Fruit fly (Drosophila melanogaster): ENCODE measurements around the gene Dpy-30L2.

Gene Dpy-30L2

DNA sequence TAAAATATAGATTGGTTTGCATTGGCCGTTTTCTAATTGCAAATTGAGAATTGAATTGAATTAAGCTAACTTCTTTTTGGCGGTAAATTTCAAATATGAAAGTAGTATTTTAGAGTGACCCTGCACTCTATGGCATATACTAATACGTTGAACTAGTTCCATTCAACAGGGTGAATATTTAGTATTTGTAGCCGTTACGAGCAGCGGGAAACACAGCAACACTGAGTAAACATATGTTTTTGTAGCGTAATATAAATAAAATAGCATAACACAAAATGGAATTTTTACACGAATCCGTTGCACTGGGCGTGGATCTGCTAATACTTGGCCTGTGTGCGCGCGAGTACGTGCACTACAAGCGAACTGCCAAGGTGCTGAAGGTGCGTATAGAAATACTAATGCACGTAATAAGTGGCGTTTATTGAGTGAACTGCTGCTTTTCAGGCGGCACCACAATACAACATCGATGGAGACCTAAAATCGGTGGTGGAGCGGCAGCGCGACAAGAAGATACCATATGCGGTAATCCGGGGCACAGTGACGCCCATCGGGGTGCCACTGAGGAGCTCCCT lies 26.2 kb downstream of the Dpy-30L2 start, which contains the start of gene Mul1 (continued):
- TF ChIP-seq pb (GFP tag; optimal IDR thresholded peaks at IDR 0.05), result no peak
- TF ChIP-seq hbn (GFP tag; IDR thresholded peaks at IDR 0.05; ENCODE audit: partially characterized antibody), result 0 out of 2 replicates have a peak, but pooled peaks have one; percentile 17
- TF ChIP-seq Hr78 (GFP tag; optimal IDR thresholded peaks at IDR 0.05), result no peak
- TF ChIP-seq Chrac-16 (GFP tag; optimal IDR thresholded peaks at IDR 0.05), result no peak
- no peak for TF ChIP-seq Drgx (GFP tag; IDR thresholded peaks at IDR 0.05)
- TF ChIP-seq kay (GFP tag; optimal IDR thresholded peaks at IDR 0.05), result no peak
- TF ChIP-seq trem (tag; optimal IDR thresholded peaks at IDR 0.05), result peak; percentile 43
- TF ChIP-seq CG7928 (GFP tag; optimal IDR thresholded peaks at IDR 0.05), result no peak
- TF ChIP-seq nom (GFP tag; optimal IDR thresholded peaks at IDR 0.05), result no peak
- no peak for TF ChIP-seq CG7839 (tag; optimal IDR thresholded peaks at IDR 0.05)
- TF ChIP-seq fu2 (GFP tag; optimal IDR thresholded peaks at IDR 0.05), result no peak
- peak; percentile 10 for TF ChIP-seq sd (tag; optimal IDR thresholded peaks at IDR 0.05)
- no peak for TF ChIP-seq D19A (tag; optimal IDR thresholded peaks at IDR 0.05)
- no peak for TF ChIP-seq CG32772 (GFP tag; IDR thresholded peaks at IDR 0.05)
- no peak for TF ChIP-seq CkIIα-i1 (GFP tag; IDR thresholded peaks at IDR 0.05)
- no peak for TF ChIP-seq gem (tag; optimal IDR thresholded peaks at IDR 0.05)
- no peak for TF ChIP-seq kni (GFP tag; optimal IDR thresholded peaks at IDR 0.05)
- TF ChIP-seq Aef1 (GFP tag; IDR thresholded peaks at IDR 0.05), result no peak
- peak; percentile 54; the same call in 1 of the 2 replicates for TF ChIP-seq CG13287 (GFP tag; IDR thresholded peaks at IDR 0.05; ENCODE audit: partially characterized antibody)
- TF ChIP-seq Poxn (GFP tag; IDR thresholded peaks at IDR 0.05), result no peak
- no peak for TF ChIP-seq Bdp1 (GFP tag; optimal IDR thresholded peaks at IDR 0.05)
- TF ChIP-seq sc (optimal IDR thresholded peaks at IDR 0.05), result no peak
- no peak for TF ChIP-seq sc (GFP tag; optimal IDR thresholded peaks at IDR 0.05)
- TF ChIP-seq gfzf (GFP tag; optimal IDR thresholded peaks at IDR 0.05), result peak; percentile 88
- peak; percentile 24 for TF ChIP-seq CG17186 (GFP tag; optimal IDR thresholded peaks at IDR 0.05)
- TF ChIP-seq dpn (GFP tag; optimal IDR thresholded peaks at IDR 0.05), result no peak
- TF ChIP-seq lov (optimal IDR thresholded peaks at IDR 0.05), result no peak
- no peak for TF ChIP-seq lov (GFP tag; IDR thresholded peaks at IDR 0.05)
- TF ChIP-seq lola (GFP tag; optimal IDR thresholded peaks at IDR 0.05), result no peak
- no peak for TF ChIP-seq CG2202 (tag; optimal IDR thresholded peaks at IDR 0.05)
- no peak for TF ChIP-seq jing (GFP tag; optimal IDR thresholded peaks at IDR 0.05)
- TF ChIP-seq CG6791 (GFP tag; IDR thresholded peaks at IDR 0.05; ENCODE audit: partially characterized antibody), result no peak
- TF ChIP-seq CG17912 (GFP tag; optimal IDR thresholded peaks at IDR 0.05), result no peak
- TF ChIP-seq CG14050 (GFP tag; IDR thresholded peaks at IDR 0.05), result no peak
- no peak for TF ChIP-seq CTCF (GFP tag; optimal IDR thresholded peaks at IDR 0.05)
- no peak for TF ChIP-seq CG8281 (tag; optimal IDR thresholded peaks at IDR 0.05)
- TF ChIP-seq CG17802 (tag; optimal IDR thresholded peaks at IDR 0.05), result no peak
- peak; percentile 75 for TF ChIP-seq Med (GFP tag)
- no peak for TF ChIP-seq Hr51 (GFP tag; optimal IDR thresholded peaks at IDR 0.05)
- TF ChIP-seq Xrp1 (GFP tag; IDR thresholded peaks at IDR 0.05), result no peak
- TF ChIP-seq dimm (GFP tag; IDR thresholded peaks at IDR 0.05), result no peak
- TF ChIP-seq CG14441 (GFP tag; IDR thresholded peaks at IDR 0.05), result no peak
- peak; percentile 35 for TF ChIP-seq HmgZ (tag; optimal IDR thresholded peaks at IDR 0.05)
- TF ChIP-seq ERR (GFP tag; optimal IDR thresholded peaks at IDR 0.05), result no peak
- TF ChIP-seq CG13424 (tag; optimal IDR thresholded peaks at IDR 0.05), result no peak
- no peak for TF ChIP-seq pan (optimal IDR thresholded peaks at IDR 0.05)
- TF ChIP-seq pan (GFP tag; optimal IDR thresholded peaks at IDR 0.05 in 1 of 2, IDR thresholded peaks at IDR 0.05 in 1 of 2), result no peak
- no peak for TF ChIP-seq cwo (GFP tag; optimal IDR thresholded peaks at IDR 0.05)
- no peak for TF ChIP-seq CG12391 (tag; optimal IDR thresholded peaks at IDR 0.05)
- peak; percentile 78 for TF ChIP-seq CG9797 (GFP tag; optimal IDR thresholded peaks at IDR 0.05)
- no peak for TF ChIP-seq Dbx (GFP tag; IDR thresholded peaks at IDR 0.05)

Data from whole organism, embryonic.